Worm (Caenorhabditis elegans): Measurements from ENCODE around the gene C31B8.1.

Gene C31B8.1

DNA sequence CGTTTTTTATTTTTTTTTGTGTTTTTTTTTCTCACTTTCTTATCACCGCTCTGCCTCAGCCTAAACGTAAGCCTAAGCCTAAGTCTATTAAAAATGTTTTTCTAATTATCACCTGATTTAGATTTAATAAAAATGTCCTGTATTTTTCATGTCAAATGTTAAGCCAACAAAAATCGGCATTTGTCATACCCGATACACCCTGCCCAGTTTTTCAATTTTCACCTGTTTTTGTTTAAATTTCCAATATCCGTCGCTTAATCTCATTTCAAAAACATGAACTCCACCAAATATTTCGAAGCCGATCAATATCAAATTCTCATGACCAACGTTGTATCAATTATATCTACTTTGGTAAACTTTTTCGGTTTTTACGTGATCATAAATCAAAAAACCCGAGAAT, at the start of gene C31B8.1:
C31B8.1 (plus strand) TSS at position 301 of the 400 bp plus-strand sequence.
- TF ChIP-seq flt-1 (GFP tag; IDR thresholded peaks at IDR 0.05) = no peak
- TF ChIP-seq ztf-23 (GFP tag; IDR thresholded peaks at IDR 0.05) = no peak
- no peak for TF ChIP-seq med-1 (GFP tag; optimal IDR thresholded peaks at IDR 0.05; ENCODE audit: insufficient read depth)
- TF ChIP-seq tab-1 (GFP tag; IDR thresholded peaks at IDR 0.05) = no peak
- TF ChIP-seq T22C8.4 (GFP tag; IDR thresholded peaks at IDR 0.05) = no peak
- no peak for TF ChIP-seq cog-1 (tag; optimal IDR thresholded peaks at IDR 0.05)
- TF ChIP-seq ref-1 (GFP tag; conservative IDR thresholded peaks at IDR 0.05) = no peak
- TF ChIP-seq ztf-29 (GFP tag; IDR thresholded peaks at IDR 0.05) = no peak
- TF ChIP-seq klf-2 (GFP tag; conservative IDR thresholded peaks at IDR 0.05) = no peak

DNA sequence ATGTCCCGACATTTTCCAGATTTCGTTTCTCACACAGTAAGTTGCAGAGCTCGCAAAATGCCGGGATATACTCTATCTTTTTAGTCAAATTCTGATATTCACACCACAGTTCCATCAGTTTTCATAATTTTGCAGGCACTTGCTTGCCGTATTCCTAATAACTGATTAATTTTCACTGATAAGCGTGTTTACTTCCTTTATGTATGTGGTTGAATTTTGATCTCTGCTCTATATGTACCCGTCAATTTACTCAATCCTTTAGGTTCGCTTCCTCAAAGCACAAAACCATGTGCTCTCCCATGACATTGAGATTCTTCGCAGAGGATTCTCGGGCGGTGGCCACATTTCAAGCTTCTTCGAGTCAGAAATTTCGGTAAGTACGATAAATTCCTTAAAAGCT, 49.8 kb upstream of the C31B8.1 start:
- no peak for TF ChIP-seq klf-2 (GFP tag; conservative IDR thresholded peaks at IDR 0.05)

DNA sequence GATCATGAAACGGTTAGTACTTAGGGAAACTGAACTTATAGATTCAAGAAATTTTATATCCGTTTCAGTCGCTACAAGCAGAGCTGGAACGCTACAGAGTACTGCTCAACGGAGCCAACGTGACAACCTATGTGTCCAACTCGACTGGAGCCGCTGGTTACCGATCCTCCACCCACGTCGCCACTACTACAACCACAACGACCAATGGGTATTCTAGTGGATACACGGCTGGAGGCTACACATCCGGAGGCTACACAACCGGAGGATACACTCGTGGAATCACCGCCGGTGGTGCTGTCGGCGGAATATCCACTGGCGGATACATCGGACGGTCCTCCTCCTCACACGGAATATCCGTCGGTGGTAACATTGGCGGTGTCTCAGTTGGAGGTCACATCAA, 48.3 kb upstream of the C31B8.1 start:
- no peak for TF ChIP-seq med-1 (GFP tag; optimal IDR thresholded peaks at IDR 0.05; ENCODE audit: insufficient read depth)
- TF ChIP-seq flt-1 (GFP tag; IDR thresholded peaks at IDR 0.05) = no peak
- TF ChIP-seq klf-2 (GFP tag; conservative IDR thresholded peaks at IDR 0.05) = no peak
- no peak for TF ChIP-seq cog-1 (tag; optimal IDR thresholded peaks at IDR 0.05)
- TF ChIP-seq T22C8.4 (GFP tag; IDR thresholded peaks at IDR 0.05) = no peak
- TF ChIP-seq ztf-23 (GFP tag; IDR thresholded peaks at IDR 0.05) = no peak
- TF ChIP-seq ref-1 (GFP tag; conservative IDR thresholded peaks at IDR 0.05) = no peak
- no peak for TF ChIP-seq tab-1 (GFP tag; IDR thresholded peaks at IDR 0.05)
- TF ChIP-seq ztf-29 (GFP tag; IDR thresholded peaks at IDR 0.05) = no peak

DNA sequence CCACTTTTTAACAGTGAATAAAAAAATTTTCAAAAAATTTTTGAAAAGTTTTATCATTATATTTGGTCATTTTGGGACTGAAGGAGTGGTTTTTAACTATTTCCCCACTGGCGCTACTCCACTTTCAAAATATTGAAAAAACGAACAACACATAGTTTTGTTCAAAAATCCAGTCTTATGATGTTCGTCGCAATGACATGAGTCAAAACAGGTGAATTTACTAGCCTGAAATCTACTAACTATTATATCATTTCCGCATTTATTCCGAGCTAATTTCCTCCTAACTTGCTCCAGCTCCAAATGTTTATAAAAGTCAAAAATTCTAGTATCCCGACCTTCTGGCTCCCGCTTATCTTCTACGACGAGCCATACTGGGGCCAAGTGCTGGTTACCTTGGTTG, 46.9 kb upstream of the C31B8.1 start, which contains the start of gene sre-24:
sre-24 (plus strand) TSS at position 301 of the 400 bp plus-strand sequence.
- TF ChIP-seq klf-2 (GFP tag; conservative IDR thresholded peaks at IDR 0.05) = no peak
- TF ChIP-seq T22C8.4 (GFP tag; IDR thresholded peaks at IDR 0.05) = no peak
- no peak for TF ChIP-seq ztf-23 (GFP tag; IDR thresholded peaks at IDR 0.05)
- no peak for TF ChIP-seq med-1 (GFP tag; optimal IDR thresholded peaks at IDR 0.05; ENCODE audit: insufficient read depth)
- no peak for TF ChIP-seq ztf-29 (GFP tag; IDR thresholded peaks at IDR 0.05)
- TF ChIP-seq flt-1 (GFP tag; IDR thresholded peaks at IDR 0.05) = no peak

DNA sequence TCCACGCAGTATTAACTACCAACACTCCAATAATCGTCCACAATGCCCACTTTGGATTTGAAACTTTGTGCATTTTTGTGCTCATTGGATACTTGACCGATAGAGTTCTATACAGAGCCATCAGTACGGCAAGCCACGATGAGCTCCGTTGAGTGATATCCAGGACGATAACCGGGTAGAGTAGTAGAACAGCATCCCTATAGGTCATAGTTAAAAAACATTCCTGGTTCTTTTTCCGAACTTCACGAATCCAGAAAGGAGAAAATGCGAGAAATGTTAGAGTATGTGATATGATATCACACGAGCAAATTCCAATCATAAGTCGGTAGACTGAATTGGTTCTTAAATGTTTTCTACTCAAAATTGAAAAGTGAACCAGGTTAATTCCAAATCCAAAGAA, 43.1 kb upstream of the C31B8.1 start:
- TF ChIP-seq ref-1 (GFP tag; conservative IDR thresholded peaks at IDR 0.05) = no peak
- no peak for TF ChIP-seq T22C8.4 (GFP tag; IDR thresholded peaks at IDR 0.05)
- TF ChIP-seq ztf-23 (GFP tag; IDR thresholded peaks at IDR 0.05) = no peak
- no peak for TF ChIP-seq ztf-29 (GFP tag; IDR thresholded peaks at IDR 0.05)
- TF ChIP-seq med-1 (GFP tag; optimal IDR thresholded peaks at IDR 0.05; ENCODE audit: insufficient read depth) = no peak
- TF ChIP-seq tab-1 (GFP tag; IDR thresholded peaks at IDR 0.05) = no peak
- TF ChIP-seq cog-1 (tag; optimal IDR thresholded peaks at IDR 0.05) = no peak

DNA sequence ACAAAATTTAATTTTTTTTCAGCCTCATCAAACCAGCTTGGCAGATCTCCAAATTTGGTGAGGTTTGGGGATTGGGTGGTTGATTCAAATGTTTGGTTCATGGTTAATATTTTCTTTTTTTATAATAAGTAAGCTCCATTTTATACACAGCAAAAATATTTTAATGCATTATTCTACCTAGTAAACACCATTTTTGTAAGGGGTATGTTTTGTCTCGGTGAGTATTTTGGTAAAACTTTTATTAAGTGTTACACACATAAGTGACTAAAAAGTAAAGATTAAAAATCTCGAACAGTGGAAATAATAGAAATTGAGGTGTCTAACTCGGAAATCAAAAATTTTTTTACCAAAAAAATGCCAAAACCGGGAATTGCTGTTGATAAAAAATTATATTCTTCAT, 42.7 kb upstream of the C31B8.1 start, which contains the start of gene srw-4:
srw-4 (minus strand) TSS at position 101 of the 400 bp plus-strand sequence.
- TF ChIP-seq T22C8.4 (GFP tag; IDR thresholded peaks at IDR 0.05) (no peak), ztf-23 (GFP tag; IDR thresholded peaks at IDR 0.05) (no peak), flt-1 (GFP tag; IDR thresholded peaks at IDR 0.05) (no peak), ref-1 (GFP tag; conservative IDR thresholded peaks at IDR 0.05) (no peak), cog-1 (tag; optimal IDR thresholded peaks at IDR 0.05) (no peak), med-1 (GFP tag; optimal IDR thresholded peaks at IDR 0.05; ENCODE audit: insufficient read depth) (no peak), klf-2 (GFP tag; conservative IDR thresholded peaks at IDR 0.05) (no peak), ztf-29 (GFP tag; IDR thresholded peaks at IDR 0.05) (no peak), tab-1 (GFP tag; IDR thresholded peaks at IDR 0.05) (no peak)

DNA sequence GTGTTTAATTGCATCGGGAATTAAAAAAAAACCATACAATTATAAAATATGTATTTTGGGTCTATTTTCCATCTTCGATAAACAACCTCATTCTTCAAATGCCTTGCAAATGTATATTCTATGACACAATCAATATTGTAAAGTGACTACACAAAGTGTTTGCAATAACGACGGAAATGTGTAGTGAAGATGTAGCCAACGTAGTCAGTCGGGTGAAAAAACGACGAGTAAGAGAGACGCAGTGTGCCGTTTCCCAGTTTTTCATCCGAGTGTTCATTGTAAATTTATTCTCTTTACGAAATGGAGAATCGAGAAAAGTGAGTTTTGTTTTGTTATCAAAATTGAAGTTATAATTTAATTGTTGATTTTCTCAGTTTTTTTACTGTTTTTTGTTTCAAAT, 39.4 kb upstream of the C31B8.1 start, which contains the start of gene F37B4.15:
F37B4.15 (plus strand) TSS at position 301 of the 400 bp plus-strand sequence.
- TF ChIP-seq klf-2 (GFP tag; conservative IDR thresholded peaks at IDR 0.05) = no peak
- TF ChIP-seq ref-1 (GFP tag; conservative IDR thresholded peaks at IDR 0.05) = no peak
- TF ChIP-seq ztf-29 (GFP tag; IDR thresholded peaks at IDR 0.05) = no peak
- TF ChIP-seq T22C8.4 (GFP tag; IDR thresholded peaks at IDR 0.05) = no peak
- no peak for TF ChIP-seq med-1 (GFP tag; optimal IDR thresholded peaks at IDR 0.05; ENCODE audit: insufficient read depth)
- TF ChIP-seq flt-1 (GFP tag; IDR thresholded peaks at IDR 0.05) = no peak
- no peak for TF ChIP-seq tab-1 (GFP tag; IDR thresholded peaks at IDR 0.05)
- TF ChIP-seq cog-1 (tag; optimal IDR thresholded peaks at IDR 0.05) = no peak
- no peak for TF ChIP-seq ztf-23 (GFP tag; IDR thresholded peaks at IDR 0.05)

DNA sequence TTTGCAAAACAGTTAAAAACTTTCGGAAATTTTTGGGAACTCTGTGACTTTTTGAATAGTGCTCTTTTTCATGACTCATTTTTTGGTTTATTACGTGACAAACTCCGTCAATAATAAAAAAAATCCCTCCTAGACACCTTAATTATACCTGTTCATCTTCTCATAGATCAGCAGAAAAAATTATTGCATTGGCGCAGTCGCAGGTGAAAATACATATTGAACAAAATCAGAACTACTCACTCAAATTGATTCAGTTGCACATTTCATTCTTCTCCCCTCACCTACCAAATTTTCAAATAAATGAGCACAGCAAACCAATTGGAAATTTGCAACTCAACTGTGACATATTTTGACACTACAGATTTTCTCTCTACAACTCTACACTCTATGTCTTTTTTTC, 38.4 kb upstream of the C31B8.1 start, which contains the start of gene srh-127:
srh-127 (plus strand) TSS at position 301 of the 400 bp plus-strand sequence.
- no peak for TF ChIP-seq ztf-23 (GFP tag; IDR thresholded peaks at IDR 0.05)

DNA sequence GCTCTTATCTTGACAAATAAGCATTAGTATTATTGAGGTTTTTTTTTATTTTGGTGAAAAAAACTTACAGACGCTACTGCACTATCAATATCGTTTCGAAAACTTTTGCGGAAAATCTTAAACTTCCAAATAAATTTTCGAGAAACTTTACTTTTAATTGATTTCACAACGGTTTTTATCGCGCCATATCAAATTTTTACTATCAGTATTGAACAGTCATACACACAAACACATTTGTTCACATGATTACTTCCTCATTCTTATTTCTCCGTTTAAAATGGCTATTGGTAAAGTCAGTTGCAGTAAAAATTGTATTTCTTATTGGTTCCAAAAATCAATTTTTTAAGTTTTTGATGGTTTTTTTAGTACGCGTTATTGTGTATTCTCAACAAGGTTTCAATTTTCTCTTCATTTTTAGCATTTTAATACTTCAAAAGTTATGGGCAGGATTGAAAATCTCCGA, 35.1 kb upstream of the C31B8.1 start, which contains the start of gene pals-32:
pals-32 (plus strand) TSS at position 413 of the 463 bp plus-strand sequence.
- TF ChIP-seq med-1 (GFP tag; optimal IDR thresholded peaks at IDR 0.05; ENCODE audit: insufficient read depth) (no peak), tab-1 (GFP tag; IDR thresholded peaks at IDR 0.05) (no peak), ztf-23 (GFP tag; IDR thresholded peaks at IDR 0.05) (no peak), ref-1 (GFP tag; conservative IDR thresholded peaks at IDR 0.05) (no peak), klf-2 (GFP tag; conservative IDR thresholded peaks at IDR 0.05) (no peak), T22C8.4 (GFP tag; IDR thresholded peaks at IDR 0.05) (no peak), flt-1 (GFP tag; IDR thresholded peaks at IDR 0.05) (no peak), ztf-29 (GFP tag; IDR thresholded peaks at IDR 0.05) (no peak), cog-1 (tag; optimal IDR thresholded peaks at IDR 0.05) (no peak)

DNA sequence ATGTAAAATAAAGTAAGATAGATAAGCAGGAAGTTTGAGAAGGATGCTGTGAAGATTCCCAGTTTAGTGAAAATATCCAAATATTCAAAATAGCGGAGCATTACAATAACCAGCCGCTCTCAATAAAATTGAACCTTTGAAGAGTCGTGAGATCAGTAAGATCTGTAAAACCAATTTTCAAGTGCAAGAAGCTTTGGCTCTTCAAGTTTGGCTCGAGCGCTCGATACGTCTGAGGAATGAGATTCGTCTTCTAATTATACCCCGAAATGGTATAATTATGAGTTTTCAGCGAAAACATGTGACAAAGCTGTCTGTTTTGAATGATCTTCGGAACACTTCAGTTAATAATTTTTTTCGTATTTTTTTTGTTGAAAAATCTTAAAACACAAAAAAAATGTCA, 31.5 kb upstream of the C31B8.1 start, which contains the start of gene str-46:
str-46 (minus strand) TSS at position 101 of the 400 bp plus-strand sequence.
- TF ChIP-seq ztf-23 (GFP tag; IDR thresholded peaks at IDR 0.05) (no peak), klf-2 (GFP tag; conservative IDR thresholded peaks at IDR 0.05) (no peak), ref-1 (GFP tag; conservative IDR thresholded peaks at IDR 0.05) (no peak), T22C8.4 (GFP tag; IDR thresholded peaks at IDR 0.05) (no peak), tab-1 (GFP tag; IDR thresholded peaks at IDR 0.05) (no peak), flt-1 (GFP tag; IDR thresholded peaks at IDR 0.05) (no peak), cog-1 (tag; optimal IDR thresholded peaks at IDR 0.05) (no peak), med-1 (GFP tag; optimal IDR thresholded peaks at IDR 0.05; ENCODE audit: insufficient read depth) (no peak), ztf-29 (GFP tag; IDR thresholded peaks at IDR 0.05) (no peak)
